Fruit fly (Drosophila melanogaster) whole organism, embryonic: ENCODE results near the gene COX7B.

Experiments used
- Awh ChIP-seq: fragments of 200-800 bp; sonication (Bioruptor generic); IDR thresholded peaks from 2 replicates; pipeline ENCODE4, ENCODE4 v1.3.6; 2022; ENCODE audit warnings: missing biosample characterization, missing genetic modification characterization
- Bteb2 ChIP-seq: fragments of 200-800 bp; sonication (Bioruptor generic); optimal IDR thresholded peaks from 2 replicates; lab custom pipeline; 2016; ENCODE audit warnings: missing biosample characterization, missing genetic modification characterization
- CG10209 ChIP-seq: fragments of 200-800 bp; sonication (Bioruptor generic); optimal IDR thresholded peaks from 3 replicates; lab custom pipeline; 2017; ENCODE audit warnings: missing biosample characterization, mild to moderate bottlenecking, missing genetic modification characterization, missing genetic modification reagents
- CG10462 ChIP-seq: fragments of 200-800 bp; sonication (Bioruptor generic); optimal IDR thresholded peaks from 2 replicates; lab custom pipeline; 2016; ENCODE audit warnings: missing biosample characterization, missing genetic modification characterization
- CG11560 ChIP-seq: fragments of 200-800 bp; sonication (Bioruptor generic); IDR thresholded peaks from 3 replicates; pipeline ENCODE4 v1.3.6; 2022; ENCODE audit warnings: missing biosample characterization, missing genetic modification characterization
- CG12391 ChIP-seq: fragments of 200-800 bp; sonication (Bioruptor generic); optimal IDR thresholded peaks from 3 replicates; lab custom pipeline; 2018; ENCODE audit warnings: missing biosample characterization, mild to moderate bottlenecking, missing genetic modification characterization, moderate library complexity
- CG14860 ChIP-seq: fragments of 200-800 bp; sonication (Bioruptor generic); IDR thresholded peaks from 3 replicates; pipeline ENCODE4 v1.3.6; 2022; ENCODE audit warnings: missing biosample characterization, missing genetic modification characterization; ENCODE audit not compliant: partially characterized antibody
- CG14965 ChIP-seq: fragments of 200-800 bp; sonication (Bioruptor generic); optimal IDR thresholded peaks from 2 replicates; lab custom pipeline; 2016; ENCODE audit warnings: missing biosample characterization, missing genetic modification characterization, borderline replicate concordance
- CG1529 ChIP-seq: fragments of 200-800 bp; sonication (Bioruptor generic); optimal IDR thresholded peaks from 3 replicates; lab custom pipeline; 2018; ENCODE audit warnings: missing biosample characterization, missing genetic modification characterization
- CG16779 ChIP-seq: fragments of 200-800 bp; sonication (Bioruptor generic); IDR thresholded peaks from 2 replicates; pipeline ENCODE4 v1.3.6; 2022; ENCODE audit warnings: missing biosample characterization, missing genetic modification characterization
- CG17385 ChIP-seq: fragments of 200-800 bp; sonication (Bioruptor generic); optimal IDR thresholded peaks from 3 replicates; lab custom pipeline; 2018; ENCODE audit warnings: missing biosample characterization, mild to moderate bottlenecking, missing genetic modification characterization
- CG18476 ChIP-seq: fragments of 200-800 bp; sonication (Bioruptor generic); optimal IDR thresholded peaks from 2 replicates; lab custom pipeline; 2016; ENCODE audit warnings: missing biosample characterization, mild to moderate bottlenecking, missing genetic modification characterization
- CG18764 ChIP-seq: fragments of 200-800 bp; sonication (Bioruptor generic); optimal IDR thresholded peaks from 3 replicates; lab custom pipeline; 2016; ENCODE audit warnings: missing biosample characterization, missing genetic modification characterization
- CG2889 ChIP-seq: fragments of 200-800 bp; sonication (Bioruptor generic); IDR thresholded peaks from 3 replicates; pipeline ENCODE4 v1.3.6; 2022; ENCODE audit warnings: missing biosample characterization, missing genetic modification characterization
- CG3065 ChIP-seq: fragments of 200-800 bp; sonication (Bioruptor generic); optimal IDR thresholded peaks from 2 replicates; lab custom pipeline; 2016; ENCODE audit warnings: missing biosample characterization, missing genetic modification characterization
- CG31224 ChIP-seq: fragments of 200-800 bp; sonication (Bioruptor generic); IDR thresholded peaks from 2 replicates; pipeline ENCODE4 v1.3.6; 2022; ENCODE audit warnings: missing biosample characterization, missing genetic modification characterization
- CG3407 ChIP-seq: fragments of 200-800 bp; sonication (Bioruptor generic); optimal IDR thresholded peaks from 2 replicates; lab custom pipeline; 2018; ENCODE audit warnings: missing biosample characterization, mild to moderate bottlenecking, missing genetic modification characterization
- CG7745 ChIP-seq: fragments of 200-800 bp; sonication (Bioruptor generic); optimal IDR thresholded peaks from 2 replicates; lab custom pipeline; 2018; ENCODE audit warnings: missing biosample characterization, mild to moderate bottlenecking, missing genetic modification characterization, moderate library complexity
- CG7928 ChIP-seq: fragments of 200-800 bp; sonication (Bioruptor generic); optimal IDR thresholded peaks from 2 replicates; lab custom pipeline; 2017; ENCODE audit warnings: missing biosample characterization, mild to moderate bottlenecking, missing genetic modification characterization
- CG8388 ChIP-seq: fragments of 200-800 bp; sonication (Bioruptor generic); optimal IDR thresholded peaks from 2 replicates; lab custom pipeline; 2019; ENCODE audit warnings: missing biosample characterization, mild to moderate bottlenecking, missing genetic modification characterization, moderate library complexity
- CG8478 ChIP-seq: fragments of >200 bp; optimal IDR thresholded peaks from 2 replicates; lab custom pipeline; 2018
- CG9727 ChIP-seq: fragments of 200-800 bp; sonication (Bioruptor generic); optimal IDR thresholded peaks from 3 replicates; lab custom pipeline; 2017; ENCODE audit warnings: missing biosample characterization, mild to moderate bottlenecking, missing genetic modification characterization
- CTCF ChIP-seq: fragments of 200-800 bp; sonication (Bioruptor generic); optimal IDR thresholded peaks from 2 replicates; lab custom pipeline; 2017; ENCODE audit warnings: missing biosample characterization, mild to moderate bottlenecking, missing genetic modification characterization, moderate library complexity
- CoRest ChIP-seq: fragments of 200-800 bp; sonication (Bioruptor generic); optimal IDR thresholded peaks from 3 replicates; lab custom pipeline; 2018; ENCODE audit warnings: missing biosample characterization, mild to moderate bottlenecking, missing genetic modification characterization, moderate library complexity
- CrebB ChIP-seq: fragments of 200-800 bp; sonication (Bioruptor generic); optimal IDR thresholded peaks from 3 replicates; lab custom pipeline; 2018; ENCODE audit warnings: missing biosample characterization, mild to moderate bottlenecking, missing genetic modification characterization
- Ets65A ChIP-seq: fragments of 200-800 bp; sonication (Bioruptor generic); peaks from one replicate; lab custom pipeline; 2016; ENCODE audit warnings: missing biosample characterization, missing genetic modification characterization
- Gug ChIP-seq: fragments of 200-800 bp; sonication (Bioruptor generic); IDR thresholded peaks from 4 replicates; pipeline ENCODE4 v1.3.6; 2022; ENCODE audit warnings: missing biosample characterization, missing genetic modification characterization
- Lhr ChIP-seq: fragments of 200-800 bp; sonication (Bioruptor generic); optimal IDR thresholded peaks from 3 replicates; lab custom pipeline; 2017; ENCODE audit warnings: mild to moderate bottlenecking, missing biosample characterization, missing genetic modification reagents, missing genetic modification characterization
- NC2α ChIP-seq: fragments of 200-800 bp; sonication (Bioruptor generic); optimal IDR thresholded peaks from 2 replicates; lab custom pipeline; 2016; ENCODE audit warnings: missing biosample characterization, missing genetic modification characterization
- bigmax ChIP-seq: fragments of 200-800 bp; sonication (Bioruptor generic); optimal IDR thresholded peaks from 2 replicates; lab custom pipeline; 2018; ENCODE audit warnings: missing biosample characterization, mild to moderate bottlenecking, missing genetic modification characterization
- caup ChIP-seq: fragments of 200-800 bp; sonication (Bioruptor generic); optimal IDR thresholded peaks from 3 replicates; lab custom pipeline; 2017; ENCODE audit warnings: missing biosample characterization, mild to moderate bottlenecking, missing genetic modification characterization, moderate library complexity; ENCODE audit not compliant: severe bottlenecking
- chinmo ChIP-seq: fragments of 200-800 bp; sonication (Bioruptor generic); IDR thresholded peaks from 4 replicates; pipeline ENCODE4 v1.3.6; 2022; ENCODE audit warnings: missing biosample characterization, missing genetic modification characterization; ENCODE audit not compliant: partially characterized antibody
- ci ChIP-seq: fragments of 200-800 bp; sonication (Bioruptor generic); IDR thresholded peaks from 3 replicates; pipeline ENCODE4 v1.3.6; 2022; ENCODE audit warnings: missing biosample characterization, missing genetic modification characterization
- emc ChIP-seq: fragments of 200-800 bp; sonication (Bioruptor generic); optimal IDR thresholded peaks from 2 replicates; lab custom pipeline; 2016; ENCODE audit warnings: missing biosample characterization, missing genetic modification characterization
- fd3F ChIP-seq: fragments of 200-800 bp; sonication (Bioruptor generic); optimal IDR thresholded peaks from 2 replicates; lab custom pipeline; 2018; ENCODE audit warnings: missing biosample characterization, mild to moderate bottlenecking, missing genetic modification characterization, moderate library complexity
- gce ChIP-seq: fragments of 200-800 bp; sonication (Bioruptor generic); IDR thresholded peaks from 3 replicates; pipeline ENCODE4 v1.3.6; 2022; ENCODE audit warnings: missing biosample characterization, missing genetic modification characterization
- ind ChIP-seq: fragments of 200-800 bp; sonication (Bioruptor generic); optimal IDR thresholded peaks from 3 replicates; lab custom pipeline; 2016; ENCODE audit warnings: missing biosample characterization, missing genetic modification characterization
- inv ChIP-seq: fragments of 200-800 bp; sonication (Bioruptor generic); IDR thresholded peaks from 2 replicates; pipeline ENCODE4 v1.3.6; 2022; ENCODE audit warnings: missing biosample characterization, missing genetic modification characterization; ENCODE audit not compliant: partially characterized antibody
- jumu ChIP-seq: fragments of 200-800 bp; sonication (Bioruptor generic); optimal IDR thresholded peaks from 3 replicates; lab custom pipeline; 2016; ENCODE audit warnings: missing biosample characterization, missing genetic modification characterization
- lab ChIP-seq: fragments of 200-800 bp; sonication (Bioruptor generic); optimal IDR thresholded peaks from 3 replicates; lab custom pipeline; 2017; ENCODE audit warnings: missing biosample characterization, missing genetic modification characterization, mild to moderate bottlenecking, moderate library complexity, missing genetic modification reagents
- mam ChIP-seq: fragments of 200-800 bp; sonication (Bioruptor generic); optimal IDR thresholded peaks from 3 replicates; lab custom pipeline; 2016; ENCODE audit warnings: missing biosample characterization, missing genetic modification characterization
- odd ChIP-seq: fragments of 200-800 bp; sonication (Bioruptor generic); optimal IDR thresholded peaks from 2 replicates; lab custom pipeline; 2017; ENCODE audit warnings: missing biosample characterization, mild to moderate bottlenecking, missing genetic modification characterization
- pros ChIP-seq: fragments of 200-800 bp; sonication (Bioruptor generic); optimal IDR thresholded peaks from 3 replicates; lab custom pipeline; 2019; ENCODE audit warnings: missing biosample characterization, mild to moderate bottlenecking, missing genetic modification characterization, moderate library complexity
- psq ChIP-seq: fragments of 200-800 bp; sonication (Bioruptor generic); optimal IDR thresholded peaks from 2 replicates; lab custom pipeline; 2017; ENCODE audit warnings: missing biosample characterization, missing genetic modification characterization
- rib ChIP-seq: fragments of 200-800 bp; sonication (Bioruptor generic); IDR thresholded peaks from 2 replicates; pipeline ENCODE4 v1.3.6; 2022; ENCODE audit warnings: missing biosample characterization, missing genetic modification characterization
- schlank ChIP-seq: fragments of 200-800 bp; sonication (Bioruptor generic); optimal IDR thresholded peaks from 2 replicates; lab custom pipeline; 2018; ENCODE audit warnings: missing biosample characterization, mild to moderate bottlenecking, missing genetic modification characterization
- sd ChIP-seq: fragments of 200-800 bp; sonication (Bioruptor generic); optimal IDR thresholded peaks from 3 replicates; lab custom pipeline; 2018; ENCODE audit warnings: missing biosample characterization, mild to moderate bottlenecking, missing genetic modification characterization, moderate library complexity
- sisA ChIP-seq: fragments of 200-800 bp; sonication (Bioruptor generic); IDR thresholded peaks from 2 replicates; pipeline ENCODE4 v1.3.6; 2022; ENCODE audit warnings: missing biosample characterization, missing genetic modification characterization
- twi ChIP-seq: fragments of 200-800 bp; optimal IDR thresholded peaks from 2 replicates; lab custom pipeline; 2019; ENCODE audit warnings: missing biosample characterization, mild to moderate bottlenecking, missing genetic modification characterization, moderate library complexity
- unc-4 ChIP-seq: fragments of 200-800 bp; sonication (Bioruptor generic); IDR thresholded peaks from 2 replicates; pipeline ENCODE4 v1.3.6; 2022; ENCODE audit warnings: missing biosample characterization, missing genetic modification characterization; ENCODE audit not compliant: partially characterized antibody
- wek ChIP-seq: fragments of 200-800 bp; sonication (Bioruptor generic); optimal IDR thresholded peaks from 3 replicates; lab custom pipeline; 2018; ENCODE audit warnings: missing biosample characterization, mild to moderate bottlenecking, missing genetic modification characterization, moderate library complexity
- zen ChIP-seq: fragments of 200-800 bp; sonication (Bioruptor generic); optimal IDR thresholded peaks from 3 replicates; lab custom pipeline; 2018; ENCODE audit warnings: missing biosample characterization, mild to moderate bottlenecking, missing genetic modification characterization, moderate library complexity

COX7B gene

dm6 chr3L:17404646-17405045 lies 20.6 kb upstream of the COX7B start (continued):
- TF ChIP-seq Lhr (GFP tag; lab: Kevin White, UChicago) (no peak), CoRest (tag; lab: Kevin White, UChicago) (peak; percentile 36), CG17385 (GFP tag; lab: Kevin White, UChicago) (peak; percentile 17), CG14965 (GFP tag; lab: Kevin White, UChicago) (no peak), CG10209 (GFP tag; lab: Kevin White, UChicago) (no peak), CG18764 (GFP tag; lab: Kevin White, UChicago) (no peak), emc (GFP tag; lab: Kevin White, UChicago) (no peak), sd (no peak), psq (GFP tag; lab: Kevin White, UChicago) (no peak), wek (no peak), CG1529 (GFP tag; lab: Kevin White, UChicago) (peak; percentile 1), jumu (no peak), Bteb2 (GFP tag; lab: Kevin White, UChicago) (no peak), unc-4 (no peak), CG12391 (tag; lab: Kevin White, UChicago) (peak; percentile 50), CG16779 (GFP tag; lab: Robert Waterston, UW) (0 out of 2 replicates have a peak, but pooled peaks have one; percentile 39), Gug (peak; percentile 37; the same call in 1 of the 4 replicates), CG11560 (no peak), CG9727 (GFP tag; lab: Kevin White, UChicago) (peak; percentile 35), Awh (GFP tag; lab: Robert Waterston, UW) (no peak), ci (peak; percentile 55; the same call in 2 of the 3 replicates), NC2α (GFP tag; lab: Kevin White, UChicago) (no peak), pros (GFP tag; lab: Kevin White, UChicago) (no peak), chinmo (GFP tag; lab: Robert Waterston, UW) (no peak), CG18476 (GFP tag; lab: Kevin White, UChicago) (peak; percentile 46), inv (GFP tag; lab: Robert Waterston, UW) (no peak), CG3065 (GFP tag; lab: Kevin White, UChicago) (no peak), CG8388 (GFP tag; lab: Kevin White, UChicago) (peak; percentile 96), caup (GFP tag; lab: Kevin White, UChicago) (no peak), CG3407 (GFP tag; lab: Kevin White, UChicago) (peak; percentile 14), sisA (GFP tag; lab: Robert Waterston, UW) (peak; percentile 33), twi (tag; lab: Kevin White, UChicago) (no peak), bigmax (GFP tag; lab: Kevin White, UChicago) (no peak), gce (no peak), CrebB (tag; lab: Kevin White, UChicago) (no peak), CG31224 (GFP tag; lab: Robert Waterston, UW) (no peak), schlank (tag; lab: Kevin White, UChicago) (no peak), CG7928 (GFP tag; lab: Kevin White, UChicago) (no peak), ind (GFP tag; lab: Kevin White, UChicago) (peak; percentile 38), CG7745 (tag; lab: Kevin White, UChicago) (no peak), zen (tag; lab: Kevin White, UChicago) (no peak), odd (GFP tag; lab: Kevin White, UChicago) (peak; percentile 12), Ets65A (peak; percentile 87), CTCF (no peak), rib (GFP tag; lab: Robert Waterston, UW) (no peak), lab (GFP tag; lab: Kevin White, UChicago) (peak; percentile 42), fd3F (GFP tag; lab: Kevin White, UChicago) (peak; percentile 2), mam (GFP tag; lab: Kevin White, UChicago) (no peak), CG2889 (GFP tag; lab: Robert Waterston, UW) (no peak), CG8478 (no peak), CG14860 (no peak), CG10462 (no peak)
